Worm (Caenorhabditis elegans) whole organism, L2 larva: Measurements from ENCODE around the gene col-43.
A peak's percentile ranks its signal among the peaks of the same experiment; 100 is the strongest.

Experiments used
- C34F6.9 ChIP-seq: fragments of 150-350 bp; optimal IDR thresholded peaks from 2 replicates; lab custom pipeline; 2014; ENCODE audit warnings: missing biosample characterization, missing genetic modification characterization
- R02D3.7 ChIP-seq: fragments of 150-350 bp; optimal IDR thresholded peaks from 2 replicates; lab custom pipeline; 2014; ENCODE audit warnings: missing biosample characterization, missing genetic modification characterization
- ZK546.5 ChIP-seq: sonication (generic microtip); optimal IDR thresholded peaks from 2 replicates; lab custom pipeline; 2017; ENCODE audit warnings: missing biosample characterization, missing genetic modification characterization
- alr-1 ChIP-seq: fragments of 150-350 bp; optimal IDR thresholded peaks from 2 replicates; lab custom pipeline; 2014; ENCODE audit warnings: missing biosample characterization, missing genetic modification characterization
- aly-2 ChIP-seq: fragments of 150-350 bp; optimal IDR thresholded peaks from 2 replicates; lab custom pipeline; 2014; ENCODE audit warnings: missing biosample characterization, missing genetic modification characterization
- ama-1 ChIP-seq: fragments of 150-350 bp; optimal IDR thresholded peaks from 2 replicates; lab custom pipeline; 2018; ENCODE audit warnings: inconsistent platforms
- ceh-16 ChIP-seq: fragments of 150-350 bp; optimal IDR thresholded peaks from 2 replicates; lab custom pipeline; 2014; ENCODE audit warnings: missing biosample characterization, missing genetic modification characterization
- dmd-4 ChIP-seq: sonication (generic microtip); optimal IDR thresholded peaks from 2 replicates; lab custom pipeline; 2017; ENCODE audit warnings: missing biosample characterization, missing genetic modification characterization
- elt-1 ChIP-seq: fragments of 150-350 bp; optimal IDR thresholded peaks from 2 replicates; lab custom pipeline; 2014; ENCODE audit warnings: missing biosample characterization, missing genetic modification characterization
- fos-1 ChIP-seq: fragments of 150-350 bp; optimal IDR thresholded peaks from 2 replicates; lab custom pipeline; 2014; ENCODE audit warnings: missing biosample characterization, missing genetic modification characterization
- gmeb-1 ChIP-seq: fragments of 150-350 bp; optimal IDR thresholded peaks from 2 replicates; lab custom pipeline; 2014; ENCODE audit warnings: missing biosample characterization, missing genetic modification characterization
- lin-11 ChIP-seq: fragments of 150-350 bp; sonication (generic microtip); optimal IDR thresholded peaks from 2 replicates; lab custom pipeline; 2014; ENCODE audit warnings: missing biosample characterization, missing genetic modification characterization, inconsistent platforms, mixed read lengths
- lin-13 ChIP-seq: fragments of 150-350 bp; optimal IDR thresholded peaks from 2 replicates; lab custom pipeline; 2014; ENCODE audit warnings: missing biosample characterization, missing genetic modification reagents, missing genetic modification characterization
- lsy-2 ChIP-seq, 2 experiments: fragments of 150-350 bp in 1 of 2; sonication (generic microtip) in 1 of 2; optimal IDR thresholded peaks; 2 replicates each; lab custom pipeline; 2014 to 2017; ENCODE audit warnings: missing biosample characterization in 2 of 2, missing genetic modification characterization in 2 of 2
- mab-5 ChIP-seq: fragments of 150-350 bp; optimal IDR thresholded peaks from 2 replicates; lab custom pipeline; 2014; ENCODE audit warnings: missing biosample characterization, missing genetic modification characterization
- mbf-1 ChIP-seq: sonication (generic microtip); optimal IDR thresholded peaks from 2 replicates; lab custom pipeline; 2017; ENCODE audit warnings: missing biosample characterization, missing genetic modification characterization
- mdl-1 ChIP-seq, 2 experiments: fragments of 150-350 bp in 1 of 2; sonication (generic microtip) in 1 of 2; optimal IDR thresholded peaks; 2 replicates each; lab custom pipeline; 2017; ENCODE audit warnings: missing biosample characterization in 2 of 2, missing genetic modification characterization in 2 of 2
- nhr-12 ChIP-seq: fragments of 150-350 bp; optimal IDR thresholded peaks from 2 replicates; lab custom pipeline; 2014; ENCODE audit warnings: missing biosample characterization, missing genetic modification characterization
- nhr-129 ChIP-seq: fragments of 150-350 bp; optimal IDR thresholded peaks from 2 replicates; lab custom pipeline; 2014; ENCODE audit warnings: missing biosample characterization, missing genetic modification characterization
- nhr-21 ChIP-seq: fragments of 150-350 bp; optimal IDR thresholded peaks from 2 replicates; lab custom pipeline; 2014; ENCODE audit warnings: missing biosample characterization, missing genetic modification characterization
- nhr-237 ChIP-seq: fragments of 150-350 bp; optimal IDR thresholded peaks from 2 replicates; lab custom pipeline; 2014; ENCODE audit warnings: missing biosample characterization, missing genetic modification characterization
- nhr-6 ChIP-seq: fragments of 150-350 bp; optimal IDR thresholded peaks from 2 replicates; lab custom pipeline; 2014; ENCODE audit warnings: missing biosample characterization, missing genetic modification characterization
- peb-1 ChIP-seq: fragments of 150-350 bp; optimal IDR thresholded peaks from 2 replicates; lab custom pipeline; 2014; ENCODE audit warnings: missing biosample characterization, missing genetic modification characterization
- sem-4 ChIP-seq: fragments of 150-350 bp; optimal IDR thresholded peaks from 2 replicates; lab custom pipeline; 2014; ENCODE audit warnings: missing biosample characterization, missing genetic modification reagents, missing genetic modification characterization
- skn-1 ChIP-seq: sonication (generic microtip); optimal IDR thresholded peaks from 2 replicates; lab custom pipeline; 2017; ENCODE audit warnings: missing biosample characterization, missing genetic modification characterization
- sma-9 ChIP-seq, 2 experiments: fragments of 150-350 bp in 1 of 2; sonication (generic microtip) in 1 of 2; optimal IDR thresholded peaks; 2 replicates each; lab custom pipeline; 2014 to 2016; ENCODE audit warnings: missing genetic modification characterization in 2 of 2, mild to moderate bottlenecking in 1 of 2, missing biosample characterization in 1 of 2, missing compliant biosample characterization in 1 of 2, missing genetic modification reagents in 1 of 2, moderate library complexity in 1 of 2
- unc-39 ChIP-seq: fragments of 150-350 bp; optimal IDR thresholded peaks from 2 replicates; lab custom pipeline; 2014; ENCODE audit warnings: missing biosample characterization, missing genetic modification characterization
- unc-55 ChIP-seq: fragments of 150-350 bp; sonication (generic microtip); optimal IDR thresholded peaks from 3 replicates; lab custom pipeline; 2014; ENCODE audit warnings: missing biosample characterization, missing genetic modification reagents, missing genetic modification characterization
- ztf-1 ChIP-seq: fragments of 200-800 bp; sonication (Bioruptor generic); conservative IDR thresholded peaks from 2 replicates; pipeline ENCODE4 v1.3.6; 2022; ENCODE audit warnings: missing genetic modification characterization, missing compliant biosample characterization
- ztf-11 ChIP-seq: sonication (generic microtip); optimal IDR thresholded peaks from 2 replicates; lab custom pipeline; 2017; ENCODE audit warnings: missing biosample characterization, missing genetic modification characterization
- ztf-4 ChIP-seq: fragments of 150-350 bp; optimal IDR thresholded peaks from 2 replicates; lab custom pipeline; 2014; ENCODE audit warnings: missing biosample characterization, missing genetic modification characterization

The col-43 gene

DNA sequence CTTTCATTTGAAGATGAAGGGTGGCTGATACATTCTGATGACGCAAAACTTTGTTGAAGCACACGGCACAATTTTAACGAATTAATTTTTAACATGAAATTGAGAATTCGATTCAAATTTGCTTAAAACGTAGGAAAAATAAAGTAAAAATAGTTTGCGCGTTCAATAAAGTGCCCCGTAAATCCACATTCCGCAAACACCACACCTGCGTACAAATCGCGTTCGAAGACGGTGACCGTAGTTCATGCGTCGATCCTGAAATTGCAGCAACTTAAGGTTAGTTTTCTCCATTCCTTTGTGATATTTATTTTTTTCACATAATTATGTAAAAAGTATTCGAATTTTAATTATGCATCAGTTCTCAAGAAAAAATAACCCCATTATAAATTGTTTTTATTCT lies 26.0 kb downstream of the col-43 start, which contains the start of gene F43H9.3:
F43H9.3 (minus strand) TSS at position 189 of the 400 bp plus-strand sequence.
- TF ChIP-seq nhr-6 (tag; lab: Kevin White, UChicago) (no peak), R02D3.7 (tag; lab: Kevin White, UChicago) (peak; percentile 62), unc-39 (tag; lab: Kevin White, UChicago) (no peak), lsy-2 (tag; optimal IDR thresholded peaks at IDR 0.05; lab: Kevin White, UChicago) (peak in 1 of 2 experiments; percentile 88), fos-1 (tag; lab: Kevin White, UChicago) (peak; percentile 0), mdl-1 (tag; optimal IDR thresholded peaks at IDR 0.05; lab: Kevin White, UChicago) (no peak)

DNA sequence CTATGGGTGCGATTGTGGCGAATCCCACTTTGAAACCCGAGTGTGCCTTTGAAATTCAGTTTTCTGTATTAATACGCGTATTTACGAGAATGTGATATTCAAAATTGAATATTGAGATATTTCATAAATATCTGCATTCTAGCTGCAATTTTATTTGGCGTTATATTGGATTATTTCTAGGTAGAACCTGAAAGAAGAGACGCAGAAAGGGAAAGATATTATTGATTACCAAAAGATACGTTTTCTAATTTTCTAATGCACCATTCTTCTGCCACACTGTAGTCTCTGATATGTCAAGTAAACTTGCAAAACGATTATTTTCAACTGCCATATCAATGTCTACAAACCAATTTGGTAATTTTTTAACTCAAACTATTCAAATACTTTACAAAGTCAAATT lies 28.7 kb downstream of the col-43 start, which contains the start of gene ech-3:
ech-3 (plus strand) TSS at position 178 of the 400 bp plus-strand sequence.
- TF ChIP-seq R02D3.7 (tag; lab: Kevin White, UChicago): no peak
- TF ChIP-seq aly-2 (tag; lab: Kevin White, UChicago): no peak
- TF ChIP-seq peb-1: no peak

DNA sequence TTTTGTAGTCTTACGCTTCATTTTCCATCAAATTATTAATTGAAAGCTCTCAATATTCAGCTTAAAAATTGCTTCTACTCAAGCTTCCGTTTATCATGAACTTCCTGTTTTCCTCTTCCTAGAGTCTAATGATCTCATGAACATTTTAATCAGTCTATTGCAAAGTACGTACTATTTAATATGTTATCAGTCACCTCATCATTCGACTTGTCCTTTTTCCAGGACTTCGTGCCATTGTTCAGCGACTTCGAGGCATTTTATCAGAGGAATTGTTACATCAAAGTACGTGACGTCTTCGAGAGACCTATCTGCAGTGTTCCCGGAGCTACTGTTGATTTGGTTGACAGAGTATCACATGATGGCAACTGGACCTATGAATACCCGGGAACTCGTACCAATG lies 30.9 kb downstream of the col-43 start:
- TF ChIP-seq lin-11 (tag; lab: Kevin White, UChicago) (no peak), sma-9 (GFP tag; optimal IDR thresholded peaks at IDR 0.05; lab: Kevin White, UChicago) (peak; percentile 5), sma-9 (tag; optimal IDR thresholded peaks at IDR 0.05; lab: Kevin White, UChicago) (no peak), sem-4 (tag; lab: Kevin White, UChicago) (no peak), fos-1 (tag; lab: Kevin White, UChicago) (peak; percentile 50)

DNA sequence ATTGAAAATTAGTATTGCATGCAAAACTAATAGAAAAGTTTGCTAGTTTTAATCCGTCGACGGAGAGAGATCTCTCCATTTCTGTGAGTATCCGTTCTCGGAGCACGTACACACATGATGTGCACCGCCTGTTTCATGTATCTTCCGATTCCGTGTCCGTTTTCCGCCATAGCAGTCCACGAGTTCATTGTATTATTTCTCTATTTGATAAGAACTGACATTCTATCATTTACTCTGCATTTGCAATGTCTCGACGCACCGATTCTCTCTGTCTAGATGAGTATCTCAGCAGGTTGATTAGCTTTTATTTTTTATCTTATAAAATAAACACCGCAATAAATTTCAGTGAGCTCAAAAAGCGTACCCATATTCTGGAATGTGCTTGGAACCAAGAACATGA lies 31.8 kb downstream of the col-43 start:
- TF ChIP-seq fos-1 (tag; lab: Kevin White, UChicago): peak; percentile 62
- no peak for TF ChIP-seq elt-1 (tag; lab: Kevin White, UChicago)

DNA sequence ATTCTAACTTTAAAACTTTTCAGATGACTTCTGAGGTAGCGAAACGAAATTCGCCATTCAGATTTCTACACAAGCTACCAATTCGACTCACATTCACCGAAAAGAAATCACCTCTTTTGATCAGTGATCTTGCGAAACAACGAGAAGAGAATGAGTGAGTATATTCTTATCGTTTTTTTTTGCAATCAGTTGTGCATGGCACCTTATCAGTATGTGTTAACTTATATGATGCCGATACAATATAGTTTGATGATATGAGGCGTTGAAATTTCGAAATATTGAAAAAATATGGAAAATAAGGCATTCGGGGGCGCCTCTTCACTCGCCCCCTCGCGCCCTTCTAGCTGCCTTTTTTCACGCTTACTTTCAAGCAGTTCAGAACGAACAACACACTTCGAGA lies 32.8 kb downstream of the col-43 start:
- TF ChIP-seq ceh-16 (tag; lab: Kevin White, UChicago) (no peak), ztf-11 (tag; lab: Kevin White, UChicago) (no peak), gmeb-1 (tag; lab: Kevin White, UChicago) (peak; percentile 11), sma-9 (GFP tag; optimal IDR thresholded peaks at IDR 0.05; lab: Kevin White, UChicago) (peak; percentile 49), sma-9 (tag; optimal IDR thresholded peaks at IDR 0.05; lab: Kevin White, UChicago) (no peak), fos-1 (tag; lab: Kevin White, UChicago) (peak; percentile 97)

DNA sequence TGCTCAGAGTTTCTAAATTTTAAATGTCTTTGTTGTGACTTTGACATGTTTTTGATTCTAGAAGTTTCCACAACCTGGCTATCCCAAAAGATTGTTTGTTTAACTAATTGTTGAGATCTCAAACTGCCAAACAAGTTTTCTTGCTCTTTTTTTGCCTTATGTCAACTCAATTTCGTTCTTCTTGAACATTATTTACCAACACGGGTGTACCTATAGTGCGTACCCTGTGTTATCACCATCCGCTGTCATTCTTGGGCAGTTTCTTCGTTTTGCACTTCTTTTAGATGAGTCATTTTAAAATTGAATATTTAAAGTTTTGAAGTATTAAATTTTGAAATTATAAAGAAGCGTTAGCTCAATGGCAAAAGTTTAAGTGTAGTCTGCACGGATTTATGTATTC lies 33.8 kb downstream of the col-43 start, which contains the start of gene sptl-2:
sptl-2 (plus strand) TSS at position 280 of the 400 bp plus-strand sequence.
- TF ChIP-seq sma-9 (GFP tag; optimal IDR thresholded peaks at IDR 0.05; lab: Kevin White, UChicago) (peak; percentile 16), sma-9 (tag; optimal IDR thresholded peaks at IDR 0.05; lab: Kevin White, UChicago) (no peak), dmd-4 (tag; lab: Kevin White, UChicago) (no peak), mab-5 (tag; lab: Kevin White, UChicago) (no peak), fos-1 (tag; lab: Kevin White, UChicago) (peak; percentile 79), ama-1 (no peak), mbf-1 (tag; lab: Kevin White, UChicago) (no peak), nhr-12 (no peak), lin-13 (no peak)

DNA sequence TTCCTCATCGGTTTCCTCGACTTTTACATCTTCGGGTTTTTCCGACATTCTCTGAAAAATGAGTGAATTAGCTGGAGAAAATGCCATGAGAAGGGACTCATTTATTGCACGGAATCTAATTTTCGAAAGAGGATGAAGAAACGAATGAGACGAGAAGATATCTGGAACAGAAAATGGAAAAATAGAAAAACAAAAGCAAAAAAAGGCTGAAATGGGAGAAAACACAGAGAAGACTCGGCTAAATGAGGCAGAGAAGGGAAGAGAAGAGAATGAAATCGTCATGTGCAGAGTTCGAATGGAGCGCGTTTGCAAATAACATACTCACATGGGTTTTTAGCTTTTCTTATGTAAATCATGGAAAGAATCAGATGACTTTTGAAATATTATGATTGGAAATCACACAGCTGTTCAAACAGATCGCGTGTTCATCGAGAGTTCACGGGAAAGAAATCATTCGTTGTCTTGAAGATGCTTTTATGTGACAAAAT lies 36.8 kb downstream of the col-43 start, which contains the start of gene Y97E10AR.6:
Y97E10AR.6 (minus strand) TSS at position 51 of the 488 bp plus-strand sequence.
- TF ChIP-seq nhr-237 (tag; lab: Kevin White, UChicago) (no peak), nhr-129 (peak; percentile 74), nhr-21 (no peak), unc-55 (GFP tag; lab: Kevin White, UChicago) (peak; percentile 70), fos-1 (tag; lab: Kevin White, UChicago) (peak; percentile 19), lsy-2 (tag; optimal IDR thresholded peaks at IDR 0.05; lab: Kevin White, UChicago) (peak in 1 of 2 experiments; percentile 44), ZK546.5 (tag; lab: Kevin White, UChicago) (no peak), lin-13 (no peak), ztf-1 (GFP tag; lab: Robert Waterston, UW) (no peak), skn-1 (tag; lab: Kevin White, UChicago) (no peak), mdl-1 (tag; optimal IDR thresholded peaks at IDR 0.05; lab: Kevin White, UChicago) (no peak), alr-1 (tag; lab: Kevin White, UChicago) (no peak), ztf-4 (tag; lab: Kevin White, UChicago) (no peak), C34F6.9 (tag; lab: Kevin White, UChicago) (peak; percentile 78), gmeb-1 (tag; lab: Kevin White, UChicago) (no peak)
- TF ChIP-seq, all 48 proteins: peak for 5
